Worm (Caenorhabditis elegans): ENCODE results near the gene C33G8.13.

The C33G8.13 gene

DNA sequence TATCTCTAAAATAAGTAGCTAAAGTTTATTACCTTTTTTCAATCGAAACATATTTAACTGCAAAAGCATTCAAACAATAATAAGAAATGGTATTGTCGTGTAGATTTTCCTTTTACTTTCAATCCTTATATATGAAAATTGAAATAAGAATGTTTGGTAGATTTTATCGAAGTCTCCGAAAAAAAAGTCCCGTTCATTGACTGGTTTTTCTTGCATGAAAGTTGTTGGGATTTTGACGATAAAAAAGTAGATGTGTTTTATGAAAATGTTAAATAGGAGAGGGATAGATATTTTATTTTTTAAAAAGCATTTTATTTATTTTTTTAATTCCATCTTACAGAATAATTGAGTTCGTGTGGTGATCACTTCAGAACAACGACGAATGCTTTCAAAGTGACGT lies at the start of gene C33G8.13:
Gene C33G8.13 (minus strand): TSS at position 101 of the 400 bp plus-strand sequence.
- TF ChIP-seq php-3 (GFP tag; IDR thresholded peaks at IDR 0.05) (no peak), zip-2 (tag; optimal IDR thresholded peaks at IDR 0.05) (no peak), mes-2 (tag; optimal IDR thresholded peaks at IDR 0.05; ENCODE audit: poor library complexity, severe bottlenecking) (no peak), Y5F2A.4 (GFP tag; optimal IDR thresholded peaks at IDR 0.05) (no peak), zag-1 (tag; optimal IDR thresholded peaks at IDR 0.05) (no peak), ceh-62 (tag; optimal IDR thresholded peaks at IDR 0.05) (no peak), lin-15B (tag; optimal IDR thresholded peaks at IDR 0.05) (no peak), lin-38 (GFP tag; IDR thresholded peaks at IDR 0.05) (no peak), set-16 (GFP tag; IDR thresholded peaks at IDR 0.05) (no peak), F10B5.3 (tag; optimal IDR thresholded peaks at IDR 0.05) (no peak), fkh-10 (GFP tag; optimal IDR thresholded peaks at IDR 0.05) (no peak), ZK337.2 (GFP tag; IDR thresholded peaks at IDR 0.05) (no peak), nhr-77 (tag; optimal IDR thresholded peaks at IDR 0.05) (no peak), saeg-2 (GFP tag; IDR thresholded peaks at IDR 0.05) (no peak)

DNA sequence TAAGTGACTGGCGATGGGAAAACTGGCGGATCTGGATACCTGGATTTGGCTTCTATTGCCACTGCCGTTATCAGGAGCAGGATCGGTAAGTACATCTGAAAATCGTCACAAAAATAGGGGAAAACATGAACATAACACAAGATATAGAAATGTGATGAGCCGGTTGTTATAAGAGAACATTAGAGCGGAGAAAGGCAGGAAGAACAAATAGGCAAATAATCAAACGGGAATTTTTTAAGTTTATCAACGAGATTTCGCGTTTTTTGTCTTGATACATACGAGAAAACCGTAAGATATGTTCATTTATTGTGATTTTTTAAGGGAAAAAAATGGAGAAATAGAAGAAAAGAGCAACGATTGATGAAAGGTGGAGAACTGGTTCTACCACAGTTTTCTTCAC lies 49.5 kb upstream of the C33G8.13 start, which contains the start of gene Y57E12AR.1:
Gene Y57E12AR.1 (minus strand): TSS at position 101 of the 400 bp plus-strand sequence.
- no peak for TF ChIP-seq ceh-62 (tag; optimal IDR thresholded peaks at IDR 0.05)
- no peak for TF ChIP-seq nhr-42 (GFP tag; IDR thresholded peaks at IDR 0.05)
- no peak for TF ChIP-seq dpl-1 (GFP tag; optimal IDR thresholded peaks at IDR 0.05)
- no peak for TF ChIP-seq snpc-1.2 (GFP tag; IDR thresholded peaks at IDR 0.05)
- no peak for TF ChIP-seq F26F4.8 (GFP tag; conservative IDR thresholded peaks at IDR 0.05)
- TF ChIP-seq fkh-10 (GFP tag; optimal IDR thresholded peaks at IDR 0.05): no peak
- no peak for TF ChIP-seq skn-1 (tag; optimal IDR thresholded peaks at IDR 0.05)
- TF ChIP-seq ctbp-1 (GFP tag; IDR thresholded peaks at IDR 0.05): no peak
- TF ChIP-seq set-16 (GFP tag; IDR thresholded peaks at IDR 0.05): no peak
- TF ChIP-seq daf-19 (GFP tag; conservative IDR thresholded peaks at IDR 0.05): no peak
- no peak for TF ChIP-seq spr-1 (tag; optimal IDR thresholded peaks at IDR 0.05)
- no peak for TF ChIP-seq zfp-2 (tag; optimal IDR thresholded peaks at IDR 0.05)
- TF ChIP-seq nhr-111 (GFP tag; optimal IDR thresholded peaks at IDR 0.05): no peak
- TF ChIP-seq ceh-32 (tag; optimal IDR thresholded peaks at IDR 0.05; ENCODE audit: poor library complexity): no peak

DNA sequence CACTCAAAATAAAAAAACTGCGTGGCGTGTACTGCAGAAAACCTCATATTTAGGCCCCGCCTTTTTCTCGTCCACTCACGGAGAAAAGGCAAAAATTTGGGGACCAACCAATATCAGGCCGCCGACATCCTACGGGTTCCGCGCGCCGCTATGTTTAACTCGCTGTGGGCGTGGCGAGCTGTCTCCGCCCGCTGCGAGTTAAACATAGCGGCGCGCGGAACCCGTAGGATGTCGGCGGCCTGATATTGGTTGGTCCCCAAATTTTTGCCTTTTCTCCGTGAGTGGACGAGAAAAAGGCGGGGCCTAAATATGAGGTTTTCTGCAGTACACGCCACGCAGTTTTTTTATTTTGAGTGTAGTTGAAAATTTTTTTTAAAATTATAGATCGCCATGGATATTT lies 47.0 kb upstream of the C33G8.13 start, which contains the start of gene tmem-258:
Gene tmem-258 (plus strand): TSS at position 385 of the 400 bp plus-strand sequence.
- peak; percentile 31 for TF ChIP-seq lin-38 (GFP tag; IDR thresholded peaks at IDR 0.05)

DNA sequence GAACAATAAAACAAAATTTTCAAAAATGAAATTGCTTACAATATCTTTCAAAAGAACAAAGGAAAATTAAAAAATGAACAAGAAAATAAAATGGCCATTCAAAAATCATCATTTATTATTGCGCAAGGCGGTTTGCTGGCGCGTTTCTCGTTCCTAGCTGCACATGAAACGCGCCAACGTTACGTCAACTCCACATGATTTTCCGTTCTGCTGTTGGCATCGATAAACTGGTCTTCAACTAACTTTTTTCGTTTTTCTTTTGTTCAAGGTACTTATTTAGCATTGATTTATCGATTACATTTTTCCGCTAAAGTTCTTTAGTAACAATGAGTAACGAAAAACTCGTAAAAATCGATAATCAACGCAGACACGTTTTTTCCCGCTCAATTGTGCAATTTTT lies 44.6 kb upstream of the C33G8.13 start, which contains the start of the genes Y57E12AL.6 and Y57E12AL.1:
Gene Y57E12AL.6 (minus strand): TSS at position 75 of the 400 bp plus-strand sequence.
Gene Y57E12AL.1 (plus strand): TSS at position 135 of the 400 bp plus-strand sequence.
- TF ChIP-seq egl-27 (tag; optimal IDR thresholded peaks at IDR 0.05): no peak
- TF ChIP-seq mxl-2 (GFP tag; conservative IDR thresholded peaks at IDR 0.05): no peak
- no peak for TF ChIP-seq F44E2.7 (GFP tag; IDR thresholded peaks at IDR 0.05)
- TF ChIP-seq cey-2 (tag; optimal IDR thresholded peaks at IDR 0.05; ENCODE audit: borderline replicate concordance, insufficient read depth): no peak
- TF ChIP-seq ctbp-1 (GFP tag; IDR thresholded peaks at IDR 0.05): no peak
- TF ChIP-seq dmd-6 (GFP tag; IDR thresholded peaks at IDR 0.05): peak; percentile 80
- TF ChIP-seq mxl-3 (GFP tag; optimal IDR thresholded peaks at IDR 0.05): peak; percentile 76
- TF ChIP-seq daf-19 (GFP tag; conservative IDR thresholded peaks at IDR 0.05): no peak
- peak; percentile 81 for TF ChIP-seq nhr-102 (tag; optimal IDR thresholded peaks at IDR 0.05)
- no peak for TF ChIP-seq nhr-41 (GFP tag; IDR thresholded peaks at IDR 0.05)
- no peak for TF ChIP-seq F10B5.3 (tag; optimal IDR thresholded peaks at IDR 0.05)
- TF ChIP-seq nhr-42 (GFP tag; IDR thresholded peaks at IDR 0.05): no peak
- TF ChIP-seq hlh-30 (tag; optimal IDR thresholded peaks at IDR 0.05; ENCODE audit: insufficient read depth): peak; percentile 95
- no peak for TF ChIP-seq skn-1 (tag; optimal IDR thresholded peaks at IDR 0.05)
- peak; percentile 43 for TF ChIP-seq fkh-10 (GFP tag; optimal IDR thresholded peaks at IDR 0.05)
- no peak for TF ChIP-seq aly-2 (tag; optimal IDR thresholded peaks at IDR 0.05)
- no peak for TF ChIP-seq saeg-2 (GFP tag; IDR thresholded peaks at IDR 0.05)
- peak; percentile 60 for TF ChIP-seq duxl-1 (tag; optimal IDR thresholded peaks at IDR 0.05; ENCODE audit: poor library complexity)
- TF ChIP-seq D1046.2 (GFP tag; IDR thresholded peaks at IDR 0.05): no peak
- no peak for TF ChIP-seq lin-1 (GFP tag; IDR thresholded peaks at IDR 0.05)
- no peak for TF ChIP-seq pqm-1 (tag; optimal IDR thresholded peaks at IDR 0.05)
- TF ChIP-seq egl-43 (GFP tag; IDR thresholded peaks at IDR 0.05): no peak
- peak; percentile 66; the same call in 1 of the 2 replicates for TF ChIP-seq dmd-9 (GFP tag; IDR thresholded peaks at IDR 0.05)
- peak; percentile 79 for TF ChIP-seq lin-38 (GFP tag; IDR thresholded peaks at IDR 0.05)
- TF ChIP-seq nhr-11 (tag; optimal IDR thresholded peaks at IDR 0.05): peak; percentile 72
- no peak for TF ChIP-seq nhr-76 (tag; optimal IDR thresholded peaks at IDR 0.05)
- TF ChIP-seq madf-5 (GFP tag; IDR thresholded peaks at IDR 0.05): no peak
- no peak for TF ChIP-seq gei-8 (GFP tag; optimal IDR thresholded peaks at IDR 0.05)

All from whole organism, L4 larva.